Worm (Caenorhabditis elegans) whole organism, L3 larva: ENCODE data around the gene K07D4.2.

Experiments
- ZK546.5 ChIP-seq: sonication (generic microtip); optimal IDR thresholded peaks from 2 replicates; lab custom pipeline; 2017; ENCODE audit warnings: missing biosample characterization, missing genetic modification characterization
- ama-1 ChIP-seq: fragments of 150-350 bp; optimal IDR thresholded peaks from 2 replicates; lab custom pipeline; 2018
- egl-27 ChIP-seq: sonication (generic microtip); optimal IDR thresholded peaks from 4 replicates; lab custom pipeline; 2017; ENCODE audit warnings: missing biosample characterization, missing genetic modification reagents, missing genetic modification characterization
- elt-3 ChIP-seq, 3 experiments: fragments of 150-350 bp in 1 of 3; sonication (generic microtip) in 2 of 3; optimal IDR thresholded peaks; 2 replicates in 2 of 3; 4 replicates in 1 of 3; lab custom pipeline; 2014 to 2017; ENCODE audit warnings: missing biosample characterization in 3 of 3, missing genetic modification characterization in 3 of 3
- fos-1 ChIP-seq: fragments of 150-350 bp; optimal IDR thresholded peaks from 2 replicates; lab custom pipeline; 2014; ENCODE audit warnings: missing biosample characterization, missing genetic modification characterization
- jun-1 ChIP-seq: fragments of 150-350 bp; optimal IDR thresholded peaks from 2 replicates; lab custom pipeline; 2014; ENCODE audit warnings: missing biosample characterization, missing genetic modification reagents, missing genetic modification characterization

DNA sequence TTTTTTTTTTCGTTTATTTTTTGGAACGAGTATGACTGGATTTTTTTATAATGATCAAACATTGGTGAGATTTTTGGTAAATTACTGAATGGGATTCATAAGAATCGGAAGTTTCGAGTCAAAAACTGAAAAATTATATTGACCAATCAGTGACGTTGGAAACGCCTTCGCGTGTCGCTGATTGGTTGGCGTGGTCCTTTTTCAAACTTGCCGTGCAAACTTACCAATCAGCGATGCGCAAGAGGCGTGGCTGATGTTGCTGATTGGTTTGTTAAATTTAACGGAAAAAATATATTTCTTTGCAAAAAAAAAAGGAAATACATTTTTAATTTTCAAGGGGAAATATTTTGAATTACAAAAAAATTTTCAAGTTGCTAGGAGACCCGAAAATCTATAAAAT, 29.4 kb upstream of the K07D4.2 start:
- TF ChIP-seq egl-27 (tag; lab: Kevin White, UChicago) (no peak), jun-1 (tag; lab: Kevin White, UChicago) (no peak), ZK546.5 (no peak), fos-1 (tag; lab: Kevin White, UChicago) (no peak), elt-3 (tag; optimal IDR thresholded peaks at IDR 0.05; lab: Kevin White, UChicago) (no peak), ama-1 (lab: Kevin White, UChicago) (no peak)
